Worm (Caenorhabditis elegans) whole organism, L3 larva: ENCODE results near the gene F21A3.4.

ENCODE experiments used
- nfya-1 ChIP-seq: sonication (generic microtip); optimal IDR thresholded peaks from 2 replicates; lab custom pipeline; 2017; ENCODE audit warnings: missing genetic modification characterization, mild to moderate bottlenecking, missing compliant biosample characterization, antibody characterized with exemption, moderate library complexity; ENCODE audit not compliant: insufficient read depth

F21A3.4 gene

ce11 chrV:15581440-15581839 is 45.0 kb downstream of the F21A3.4 start:
- peak; percentile 54 for TF ChIP-seq nfya-1 (tag; lab: Kevin White, UChicago)
